Fruit fly (Drosophila melanogaster): ENCODE results near the gene LysP.

- TF ChIP-seq psq (optimal IDR thresholded peaks at IDR 0.05): no peak
- no peak for TF ChIP-seq usp (GFP tag; optimal IDR thresholded peaks at IDR 0.05)
- TF ChIP-seq pan (optimal IDR thresholded peaks at IDR 0.05): no peak
Observed at dm6 chr3L:1265423-1266002, 47.0 kb upstream of the LysP start.
